Fruit fly (Drosophila melanogaster) whole organism, embryonic: ENCODE measurements around the gene vers.

ENCODE experiments used
- CG10274 ChIP-seq: fragments of 200-800 bp; sonication (Bioruptor generic); optimal IDR thresholded peaks from 3 replicates; lab custom pipeline; 2017; ENCODE audit warnings: missing biosample characterization, mild to moderate bottlenecking, missing genetic modification characterization
- CG10979 ChIP-seq: fragments of 200-800 bp; sonication (Bioruptor generic); optimal IDR thresholded peaks from 2 replicates; lab custom pipeline; 2018; ENCODE audit warnings: missing biosample characterization, mild to moderate bottlenecking, missing genetic modification characterization, moderate library complexity
- CG11456 ChIP-seq: fragments of 200-800 bp; sonication (Bioruptor generic); IDR thresholded peaks from 3 replicates; pipeline ENCODE4 v1.3.6; 2022; ENCODE audit warnings: missing biosample characterization, missing genetic modification characterization
- CG12659 ChIP-seq: fragments of 200-800 bp; sonication (Bioruptor generic); optimal IDR thresholded peaks from 3 replicates; lab custom pipeline; 2017; ENCODE audit warnings: mild to moderate bottlenecking, missing biosample characterization, missing genetic modification reagents, missing genetic modification characterization
- CG13424 ChIP-seq: fragments of 200-800 bp; sonication (Bioruptor generic); optimal IDR thresholded peaks from 2 replicates; lab custom pipeline; 2019; ENCODE audit warnings: missing biosample characterization, mild to moderate bottlenecking, missing genetic modification characterization, moderate library complexity
- CG14050 ChIP-seq: fragments of 200-800 bp; sonication (Bioruptor generic); IDR thresholded peaks from 3 replicates; pipeline ENCODE4 v1.3.6; 2022; ENCODE audit warnings: missing biosample characterization, missing genetic modification characterization
- CG14710 ChIP-seq: fragments of 200-800 bp; sonication (Bioruptor generic); optimal IDR thresholded peaks from 3 replicates; lab custom pipeline; 2019; ENCODE audit warnings: missing biosample characterization, mild to moderate bottlenecking, missing genetic modification characterization, moderate library complexity
- CG15269 ChIP-seq: fragments of 200-800 bp; sonication (Bioruptor generic); optimal IDR thresholded peaks from 2 replicates; lab custom pipeline; 2018; ENCODE audit warnings: missing biosample characterization, mild to moderate bottlenecking, missing genetic modification characterization, moderate library complexity
- CG15696 ChIP-seq: fragments of 200-800 bp; sonication (Bioruptor generic); optimal IDR thresholded peaks from 2 replicates; lab custom pipeline; 2019; ENCODE audit warnings: missing biosample characterization, mild to moderate bottlenecking, missing genetic modification characterization, moderate library complexity
- CG1603 ChIP-seq: fragments of 200-800 bp; sonication (Bioruptor generic); optimal IDR thresholded peaks from 2 replicates; lab custom pipeline; 2019; ENCODE audit warnings: missing biosample characterization, mild to moderate bottlenecking, missing genetic modification characterization, moderate library complexity
- CG16779 ChIP-seq: fragments of 200-800 bp; sonication (Bioruptor generic); IDR thresholded peaks from 2 replicates; pipeline ENCODE4 v1.3.6; 2022; ENCODE audit warnings: missing biosample characterization, missing genetic modification characterization
- CG16863 ChIP-seq: fragments of 200-800 bp; sonication (Bioruptor generic); optimal IDR thresholded peaks from 3 replicates; lab custom pipeline; 2016; ENCODE audit warnings: missing biosample characterization, missing genetic modification characterization
- CG17612 ChIP-seq: fragments of 200-800 bp; sonication (Bioruptor generic); IDR thresholded peaks from 2 replicates; pipeline ENCODE4 v1.3.6; 2022; ENCODE audit warnings: missing biosample characterization, missing genetic modification characterization
- CG2678 ChIP-seq: fragments of 200-800 bp; sonication (Bioruptor generic); optimal IDR thresholded peaks from 3 replicates; lab custom pipeline; 2019; ENCODE audit warnings: missing biosample characterization, mild to moderate bottlenecking, missing genetic modification characterization, moderate library complexity
- CG2712 ChIP-seq: fragments of 200-800 bp; optimal IDR thresholded peaks from 3 replicates; lab custom pipeline; 2019; ENCODE audit warnings: missing biosample characterization, mild to moderate bottlenecking, missing genetic modification characterization, moderate library complexity
- CG4282 ChIP-seq: fragments of 200-800 bp; sonication (Bioruptor generic); optimal IDR thresholded peaks from 2 replicates; lab custom pipeline; 2016; ENCODE audit warnings: missing biosample characterization, missing genetic modification characterization
- CG4707 ChIP-seq: fragments of 200-800 bp; sonication (Bioruptor generic); optimal IDR thresholded peaks from 2 replicates; lab custom pipeline; 2018; ENCODE audit warnings: missing biosample characterization, mild to moderate bottlenecking, missing genetic modification characterization, moderate library complexity
- CG6813 ChIP-seq: fragments of 200-800 bp; sonication (Bioruptor generic); optimal IDR thresholded peaks from 2 replicates; lab custom pipeline; 2017; ENCODE audit warnings: missing biosample characterization, missing genetic modification characterization, mild to moderate bottlenecking, moderate library complexity, missing genetic modification reagents
- CG7839 ChIP-seq: fragments of 200-800 bp; sonication (Bioruptor generic); optimal IDR thresholded peaks from 3 replicates; lab custom pipeline; 2018; ENCODE audit warnings: missing biosample characterization, mild to moderate bottlenecking, missing genetic modification characterization, moderate library complexity
- CG8765 ChIP-seq: fragments of 200-800 bp; sonication (Bioruptor generic); IDR thresholded peaks from 2 replicates; pipeline ENCODE4 v1.3.6; 2022; ENCODE audit warnings: missing biosample characterization, missing genetic modification characterization
- CG9817 ChIP-seq: fragments of 200-800 bp; sonication (Bioruptor generic); optimal IDR thresholded peaks from 2 replicates; lab custom pipeline; 2018; ENCODE audit warnings: missing biosample characterization, mild to moderate bottlenecking, missing genetic modification characterization, moderate library complexity
- D ChIP-seq, 2 experiments: fragments of 200-800 bp in 1 of 2; fragments of >200 bp in 1 of 2; sonication (Bioruptor generic) in 1 of 2; optimal IDR thresholded peaks; 2 replicates in 1 of 2; 3 replicates in 1 of 2; lab custom pipeline; 2017; ENCODE audit warnings: mild to moderate bottlenecking in 1 of 2, missing biosample characterization in 1 of 2, missing genetic modification characterization in 1 of 2, missing genetic modification reagents in 1 of 2
- D19A ChIP-seq: fragments of 200-800 bp; optimal IDR thresholded peaks from 3 replicates; lab custom pipeline; 2019; ENCODE audit warnings: missing biosample characterization, mild to moderate bottlenecking, missing genetic modification characterization, moderate library complexity
- E2f1 ChIP-seq: fragments of 200-800 bp; sonication (Bioruptor generic); IDR thresholded peaks from 2 replicates; pipeline ENCODE4 v1.3.6; 2022; ENCODE audit warnings: missing biosample characterization, missing genetic modification characterization
- Kr ChIP-seq: fragments of 200-800 bp; sonication (Bioruptor generic); optimal IDR thresholded peaks from 2 replicates; lab custom pipeline; 2017; ENCODE audit warnings: missing biosample characterization, mild to moderate bottlenecking, missing genetic modification characterization
- Med ChIP-seq: fragments of 200-800 bp; sonication (Bioruptor generic); peaks from one replicate; lab custom pipeline; 2016; ENCODE audit warnings: missing biosample characterization, missing genetic modification characterization, mild to moderate bottlenecking, inconsistent platforms, moderate library complexity
- Meics ChIP-seq: fragments of 200-800 bp; sonication (Bioruptor generic); optimal IDR thresholded peaks from 2 replicates; lab custom pipeline; 2017; ENCODE audit warnings: missing biosample characterization, mild to moderate bottlenecking, missing genetic modification characterization
- Nf-YC ChIP-seq: fragments of 200-800 bp; optimal IDR thresholded peaks from 3 replicates; lab custom pipeline; 2019; ENCODE audit warnings: missing biosample characterization, mild to moderate bottlenecking, missing genetic modification characterization, moderate library complexity
- Side ChIP-seq: fragments of 200-800 bp; sonication (Bioruptor generic); optimal IDR thresholded peaks from 2 replicates; lab custom pipeline; 2016; ENCODE audit warnings: missing biosample characterization, missing genetic modification characterization
- Usf ChIP-seq: fragments of 200-800 bp; sonication (Bioruptor generic); optimal IDR thresholded peaks from 2 replicates; lab custom pipeline; 2017; ENCODE audit warnings: missing genotype, missing biosample characterization, missing genetic modification characterization
- bsh ChIP-seq, 2 experiments: fragments of 200-800 bp; sonication (Bioruptor generic); optimal IDR thresholded peaks; 2 replicates each; lab custom pipeline; 2017 to 2018; ENCODE audit warnings: mild to moderate bottlenecking in 2 of 2, missing biosample characterization in 2 of 2, missing genetic modification characterization in 2 of 2, moderate library complexity in 1 of 2
- btn ChIP-seq: fragments of 200-800 bp; sonication (Bioruptor generic); optimal IDR thresholded peaks from 2 replicates; lab custom pipeline; 2016; ENCODE audit warnings: missing biosample characterization, missing genetic modification characterization
- chinmo ChIP-seq: fragments of 200-800 bp; sonication (Bioruptor generic); IDR thresholded peaks from 4 replicates; pipeline ENCODE4 v1.3.6; 2022; ENCODE audit warnings: missing biosample characterization, missing genetic modification characterization; ENCODE audit not compliant: partially characterized antibody
- ci ChIP-seq: fragments of 200-800 bp; sonication (Bioruptor generic); IDR thresholded peaks from 3 replicates; pipeline ENCODE4 v1.3.6; 2022; ENCODE audit warnings: missing biosample characterization, missing genetic modification characterization
- eyg ChIP-seq: fragments of 200-800 bp; sonication (Bioruptor generic); optimal IDR thresholded peaks from 3 replicates; lab custom pipeline; 2016; ENCODE audit warnings: missing biosample characterization, missing genetic modification characterization
- gce ChIP-seq: fragments of 200-800 bp; sonication (Bioruptor generic); IDR thresholded peaks from 3 replicates; pipeline ENCODE4 v1.3.6; 2022; ENCODE audit warnings: missing biosample characterization, missing genetic modification characterization
- hth ChIP-seq: fragments of >200 bp; optimal IDR thresholded peaks from 2 replicates; lab custom pipeline; 2017; ENCODE audit warnings: inconsistent platforms
- kni ChIP-seq: fragments of 200-800 bp; sonication (Bioruptor generic); optimal IDR thresholded peaks from 3 replicates; lab custom pipeline; 2017; ENCODE audit warnings: mild to moderate bottlenecking, missing biosample characterization, missing genetic modification reagents, missing genetic modification characterization
- lab ChIP-seq: fragments of 200-800 bp; sonication (Bioruptor generic); optimal IDR thresholded peaks from 3 replicates; lab custom pipeline; 2017; ENCODE audit warnings: missing biosample characterization, missing genetic modification characterization, mild to moderate bottlenecking, moderate library complexity, missing genetic modification reagents
- lbe ChIP-seq: fragments of 200-800 bp; sonication (Bioruptor generic); optimal IDR thresholded peaks from 2 replicates; lab custom pipeline; 2016; ENCODE audit warnings: missing biosample characterization, mild to moderate bottlenecking, missing genetic modification characterization
- nom ChIP-seq: fragments of 200-800 bp; sonication (Bioruptor generic); optimal IDR thresholded peaks from 2 replicates; lab custom pipeline; 2017; ENCODE audit warnings: missing biosample characterization, missing genetic modification characterization, mild to moderate bottlenecking, moderate library complexity, missing genetic modification reagents
- odd ChIP-seq: fragments of 200-800 bp; sonication (Bioruptor generic); optimal IDR thresholded peaks from 2 replicates; lab custom pipeline; 2017; ENCODE audit warnings: missing biosample characterization, mild to moderate bottlenecking, missing genetic modification characterization
- prd ChIP-seq, 3 experiments: fragments of >200 bp in 2 of 3; fragments of 200-800 bp in 1 of 3; sonication (Bioruptor generic) in 1 of 3; optimal IDR thresholded peaks in 2 of 3; IDR thresholded peaks in 1 of 3; 2 replicates in 2 of 3; 3 replicates in 1 of 3; pipeline versions ENCODE4 v1.3.6 to Lab custom; 2017 to 2022; ENCODE audit warnings: missing biosample characterization in 1 of 3, missing genetic modification characterization in 1 of 3
- salm ChIP-seq: fragments of 200-800 bp; sonication (Bioruptor generic); optimal IDR thresholded peaks from 2 replicates; lab custom pipeline; 2018; ENCODE audit warnings: missing biosample characterization, mild to moderate bottlenecking, missing genetic modification characterization
- seq ChIP-seq: fragments of 200-800 bp; sonication (Bioruptor generic); IDR thresholded peaks from 2 replicates; pipeline ENCODE4 v1.3.6; 2022; ENCODE audit warnings: missing biosample characterization, missing genetic modification characterization
- wek ChIP-seq: fragments of 200-800 bp; sonication (Bioruptor generic); optimal IDR thresholded peaks from 3 replicates; lab custom pipeline; 2018; ENCODE audit warnings: missing biosample characterization, mild to moderate bottlenecking, missing genetic modification characterization, moderate library complexity
- zen ChIP-seq: fragments of 200-800 bp; sonication (Bioruptor generic); optimal IDR thresholded peaks from 3 replicates; lab custom pipeline; 2018; ENCODE audit warnings: missing biosample characterization, mild to moderate bottlenecking, missing genetic modification characterization, moderate library complexity

Gene vers

dm6 chr3L:12078551-12079318 is 37.2 kb upstream of the vers start (continued):
- TF ChIP-seq CG8765 (no peak), chinmo (GFP tag; lab: Robert Waterston, UW) (0 out of 4 replicates have a peak, but pooled peaks have one; percentile 10), Meics (GFP tag; lab: Kevin White, UChicago) (no peak), CG10274 (GFP tag; lab: Kevin White, UChicago) (no peak), Side (GFP tag; lab: Kevin White, UChicago) (peak; percentile 31), CG10979 (tag; lab: Kevin White, UChicago) (peak; percentile 6), Kr (GFP tag; lab: Kevin White, UChicago) (peak; percentile 19), CG14050 (GFP tag; lab: Robert Waterston, UW) (no peak), Med (peak; percentile 14), seq (no peak), CG13424 (tag; lab: Kevin White, UChicago) (peak; percentile 27), CG11456 (GFP tag; lab: Robert Waterston, UW) (no peak), hth (no peak), CG9817 (tag; lab: Kevin White, UChicago) (peak; percentile 2), lbe (no peak), bsh (GFP tag; optimal IDR thresholded peaks at IDR 0.05; lab: Kevin White, UChicago) (peak in 1 of 2 experiments; percentile 2), kni (GFP tag; lab: Kevin White, UChicago) (peak; percentile 89), odd (GFP tag; lab: Kevin White, UChicago) (peak; percentile 61), CG4282 (GFP tag; lab: Kevin White, UChicago) (no peak), eyg (GFP tag; lab: Kevin White, UChicago) (no peak), CG4707 (GFP tag; lab: Kevin White, UChicago) (no peak), Nf-YC (tag; lab: Kevin White, UChicago) (peak; percentile 4), D19A (tag; lab: Kevin White, UChicago) (peak; percentile 9), nom (GFP tag; lab: Kevin White, UChicago) (peak; percentile 23), CG14710 (tag; lab: Kevin White, UChicago) (peak; percentile 47), CG6813 (GFP tag; lab: Kevin White, UChicago) (peak; percentile 23), prd (optimal IDR thresholded peaks at IDR 0.05; lab: Kevin White, UChicago) (no peak), prd (GFP tag; IDR thresholded peaks at IDR 0.05; lab: Robert Waterston, UW) (0 out of 3 replicates have a peak, but pooled peaks have one; percentile 24), CG7839 (tag; lab: Kevin White, UChicago) (peak; percentile 17), salm (tag; lab: Kevin White, UChicago) (peak; percentile 10), E2f1 (GFP tag; lab: Robert Waterston, UW) (no peak), btn (GFP tag; lab: Kevin White, UChicago) (no peak), CG2678 (tag; lab: Kevin White, UChicago) (peak; percentile 50), gce (GFP tag; lab: Robert Waterston, UW) (no peak; the same call in 2 of the 3 replicates), lab (GFP tag; lab: Kevin White, UChicago) (peak; percentile 38), CG17612 (GFP tag; lab: Robert Waterston, UW) (no peak), CG15696 (tag; lab: Kevin White, UChicago) (peak; percentile 50), CG16863 (GFP tag; lab: Kevin White, UChicago) (no peak), D (optimal IDR thresholded peaks at IDR 0.05; lab: Kevin White, UChicago) (no peak), D (GFP tag; optimal IDR thresholded peaks at IDR 0.05; lab: Kevin White, UChicago) (peak; percentile 27), ci (GFP tag; lab: Robert Waterston, UW) (peak; percentile 41; the same call in 2 of the 3 replicates), CG12659 (GFP tag; lab: Kevin White, UChicago) (peak; percentile 18), CG1603 (tag; lab: Kevin White, UChicago) (peak; percentile 16), zen (no peak), wek (GFP tag; lab: Kevin White, UChicago) (peak; percentile 42), CG2712 (tag; lab: Kevin White, UChicago) (peak; percentile 26), Usf (GFP tag; lab: Kevin White, UChicago) (no peak), CG16779 (GFP tag; lab: Robert Waterston, UW) (no peak), CG15269 (tag; lab: Kevin White, UChicago) (peak; percentile 41)
